Fruit fly (Drosophila melanogaster) whole organism, wandering third instar larva: ENCODE data around the gene Atox1.

Experiments used
- CG32264 ChIP-seq: fragments of 200-800 bp; sonication (Bioruptor generic); optimal IDR thresholded peaks from 2 replicates; lab custom pipeline; 2016; ENCODE audit warnings: missing biosample characterization, missing genetic modification characterization
- Hr78 ChIP-seq: fragments of >200 bp; optimal IDR thresholded peaks from 2 replicates; lab custom pipeline; 2017; ENCODE audit warnings: missing biosample characterization, missing genetic modification characterization
- Hr83 ChIP-seq: fragments of 200-300 bp; sonication (Bioruptor generic); optimal IDR thresholded peaks from 2 replicates; lab custom pipeline; 2016; ENCODE audit warnings: missing biosample characterization, mild to moderate bottlenecking, missing genetic modification characterization, moderate library complexity; ENCODE audit not compliant: poor library complexity, severe bottlenecking
- Rel ChIP-seq, 2 experiments: fragments of 200-800 bp; sonication (Bioruptor generic) in 1 of 2; optimal IDR thresholded peaks; 2 replicates in 1 of 2; 3 replicates in 1 of 2; lab custom pipeline; 2016 to 2019; ENCODE audit warnings: mild to moderate bottlenecking in 2 of 2, missing biosample characterization in 2 of 2, missing genetic modification characterization in 2 of 2, moderate library complexity in 1 of 2
- dl ChIP-seq, 2 experiments: fragments of 175-275, 200-275 bp in 1 of 2; fragments of 200-275 bp in 1 of 2; sonication (Bioruptor generic); optimal IDR thresholded peaks; lab custom pipeline; 2018; ENCODE audit warnings: mild to moderate bottlenecking in 2 of 2, missing biosample characterization in 2 of 2, missing genetic modification characterization in 2 of 2, moderate library complexity in 2 of 2; ENCODE audit not compliant: partially characterized antibody in 2 of 2, insufficient read depth in 1 of 2
- pan ChIP-seq: fragments of >200 bp; optimal IDR thresholded peaks from 2 replicates; lab custom pipeline; 2017
- tai ChIP-seq: sonication (Bioruptor generic); optimal IDR thresholded peaks from 2 replicates; lab custom pipeline; 2016; ENCODE audit warnings: missing biosample characterization, missing genetic modification characterization

- TF ChIP-seq tai (GFP tag; lab: Kevin White, UChicago) (no peak), pan (lab: Kevin White, UChicago) (no peak), CG32264 (GFP tag; lab: Kevin White, UChicago) (no peak), Hr83 (no peak), dl (GFP tag; optimal IDR thresholded peaks at IDR 0.05; lab: Kevin White, UChicago; ENCODE audit: insufficient read depth in 1 of 2, partially characterized antibody in 2 of 2) (no peak), Hr78 (GFP tag; lab: Kevin White, UChicago) (no peak), Rel (GFP tag; optimal IDR thresholded peaks at IDR 0.05; lab: Kevin White, UChicago) (no peak), Rel (tag; optimal IDR thresholded peaks at IDR 0.05; lab: Kevin White, UChicago) (no peak)
These were observed 43.1 kb downstream of the Atox1 start, which contains the start of gene Sfp78E for dm6 chr3L:21683942-21684341.
